Fruit fly (Drosophila melanogaster) whole organism, embryonic: ENCODE results near the gene CG14694.
A peak's percentile ranks its signal among the peaks of the same experiment; 100 is the strongest.

Experiments used
- Aef1 ChIP-seq: fragments of 200-800 bp; sonication (Bioruptor generic); IDR thresholded peaks from 3 replicates; pipeline ENCODE4 v1.3.6; 2022; ENCODE audit warnings: missing biosample characterization, missing genetic modification characterization
- CG10543 ChIP-seq: fragments of 200-800 bp; sonication (Bioruptor generic); optimal IDR thresholded peaks from 3 replicates; lab custom pipeline; 2017; ENCODE audit warnings: missing biosample characterization, mild to moderate bottlenecking, missing genetic modification characterization, moderate library complexity
- CG10654 ChIP-seq: fragments of 200-800 bp; sonication (Bioruptor generic); optimal IDR thresholded peaks from 2 replicates; lab custom pipeline; 2016; ENCODE audit warnings: missing biosample characterization, missing genetic modification characterization
- CG11247 ChIP-seq: fragments of 200-800 bp; sonication (Bioruptor generic); IDR thresholded peaks from 2 replicates; pipeline ENCODE4 v1.3.6; 2022; ENCODE audit warnings: missing biosample characterization, missing genetic modification characterization
- CG13287 ChIP-seq: fragments of 200-800 bp; sonication (Bioruptor generic); IDR thresholded peaks from 2 replicates; pipeline ENCODE4 v1.3.6; 2022; ENCODE audit warnings: missing biosample characterization, missing genetic modification characterization; ENCODE audit not compliant: partially characterized antibody
- CG13775 ChIP-seq: fragments of 200-800 bp; sonication (Bioruptor generic); optimal IDR thresholded peaks from 3 replicates; lab custom pipeline; 2017; ENCODE audit warnings: missing biosample characterization, mild to moderate bottlenecking, missing genetic modification characterization
- CG14014 ChIP-seq: fragments of 200-800 bp; sonication (Bioruptor generic); IDR thresholded peaks from 2 replicates; pipeline ENCODE4 v1.3.6; 2022; ENCODE audit warnings: missing biosample characterization, missing genetic modification characterization
- CG14050 ChIP-seq: fragments of 200-800 bp; sonication (Bioruptor generic); IDR thresholded peaks from 3 replicates; pipeline ENCODE4 v1.3.6; 2022; ENCODE audit warnings: missing biosample characterization, missing genetic modification characterization
- CG14667 ChIP-seq: fragments of 200-800 bp; sonication (Bioruptor generic); IDR thresholded peaks from 2 replicates; pipeline ENCODE4 v1.3.6; 2022; ENCODE audit warnings: missing biosample characterization, missing genetic modification characterization
- CG14860 ChIP-seq: fragments of 200-800 bp; sonication (Bioruptor generic); IDR thresholded peaks from 3 replicates; pipeline ENCODE4 v1.3.6; 2022; ENCODE audit warnings: missing biosample characterization, missing genetic modification characterization; ENCODE audit not compliant: partially characterized antibody
- CG1529 ChIP-seq: fragments of 200-800 bp; sonication (Bioruptor generic); optimal IDR thresholded peaks from 3 replicates; lab custom pipeline; 2018; ENCODE audit warnings: missing biosample characterization, missing genetic modification characterization
- CG15514 ChIP-seq: fragments of 200-800 bp; sonication (Bioruptor generic); optimal IDR thresholded peaks from 3 replicates; lab custom pipeline; 2017; ENCODE audit warnings: missing biosample characterization, missing genetic modification characterization, mild to moderate bottlenecking, moderate library complexity, missing genetic modification reagents
- CG15696 ChIP-seq: fragments of 200-800 bp; sonication (Bioruptor generic); optimal IDR thresholded peaks from 2 replicates; lab custom pipeline; 2019; ENCODE audit warnings: missing biosample characterization, mild to moderate bottlenecking, missing genetic modification characterization, moderate library complexity
- CG17359 ChIP-seq: fragments of 200-800 bp; sonication (Bioruptor generic); optimal IDR thresholded peaks from 3 replicates; lab custom pipeline; 2018; ENCODE audit warnings: missing biosample characterization, mild to moderate bottlenecking, missing genetic modification characterization, moderate library complexity
- CG17385 ChIP-seq: fragments of 200-800 bp; sonication (Bioruptor generic); optimal IDR thresholded peaks from 3 replicates; lab custom pipeline; 2018; ENCODE audit warnings: missing biosample characterization, mild to moderate bottlenecking, missing genetic modification characterization
- CG2120 ChIP-seq: fragments of 200-800 bp; sonication (Bioruptor generic); optimal IDR thresholded peaks from 3 replicates; lab custom pipeline; 2016; ENCODE audit warnings: missing biosample characterization, missing genetic modification characterization
- CG3726 ChIP-seq: fragments of 200-800 bp; sonication (Bioruptor generic); IDR thresholded peaks from 3 replicates; pipeline ENCODE4, ENCODE4 v1.3.6; 2022; ENCODE audit warnings: missing biosample characterization, missing genetic modification characterization
- CG4360 ChIP-seq: fragments of 200-800 bp; sonication (Bioruptor generic); IDR thresholded peaks from 2 replicates; pipeline ENCODE4 v1.3.6; 2022; ENCODE audit warnings: missing biosample characterization, missing genetic modification characterization
- CG6175 ChIP-seq: fragments of 200-800 bp; sonication (Bioruptor generic); IDR thresholded peaks from 3 replicates; pipeline ENCODE4 v1.3.6; 2022; ENCODE audit warnings: missing biosample characterization, missing genetic modification characterization
- CG7786 ChIP-seq: fragments of 200-800 bp; sonication (Bioruptor generic); optimal IDR thresholded peaks from 2 replicates; lab custom pipeline; 2016; ENCODE audit warnings: missing biosample characterization, missing genetic modification characterization
- CG7963 ChIP-seq: fragments of 200-800 bp; sonication (Bioruptor generic); IDR thresholded peaks from 3 replicates; pipeline ENCODE4 v1.3.6; 2022; ENCODE audit warnings: missing biosample characterization, missing genetic modification characterization; ENCODE audit not compliant: partially characterized antibody
- CG9817 ChIP-seq: fragments of 200-800 bp; sonication (Bioruptor generic); optimal IDR thresholded peaks from 2 replicates; lab custom pipeline; 2018; ENCODE audit warnings: missing biosample characterization, mild to moderate bottlenecking, missing genetic modification characterization, moderate library complexity
- Dref ChIP-seq: fragments of 200-800 bp; sonication (Bioruptor generic); IDR thresholded peaks from 2 replicates; pipeline ENCODE4 v1.3.6; 2022; ENCODE audit warnings: missing biosample characterization, missing genetic modification characterization
- E2f2 ChIP-seq: fragments of 200-800 bp; sonication (Bioruptor generic); IDR thresholded peaks from 2 replicates; pipeline ENCODE4 v1.3.6; 2022; ENCODE audit warnings: missing biosample characterization, missing genetic modification characterization
- Fer1 ChIP-seq: fragments of 200-800 bp; sonication (Bioruptor generic); optimal IDR thresholded peaks from 2 replicates; lab custom pipeline; 2017; ENCODE audit warnings: missing biosample characterization, mild to moderate bottlenecking, missing genetic modification characterization
- HLH3B ChIP-seq: fragments of 200-800 bp; sonication (Bioruptor generic); IDR thresholded peaks from 2 replicates; pipeline ENCODE4 v1.3.6; 2022; ENCODE audit warnings: missing biosample characterization, missing genetic modification characterization
- Mrtf ChIP-seq: fragments of 200-800 bp; sonication (Bioruptor generic); IDR thresholded peaks from 3 replicates; pipeline ENCODE4 v1.3.6; 2022; ENCODE audit warnings: missing biosample characterization, missing genetic modification characterization
- Sox102F ChIP-seq: fragments of 200-800 bp; sonication (Bioruptor generic); optimal IDR thresholded peaks from 2 replicates; lab custom pipeline; 2018; ENCODE audit warnings: missing biosample characterization, mild to moderate bottlenecking, missing genetic modification characterization, moderate library complexity
- Trl ChIP-seq, 3 experiments: fragments of >200 bp in 2 of 3; fragments of 200-800 bp in 1 of 3; sonication (Bioruptor generic) in 1 of 3; optimal IDR thresholded peaks; 2 replicates in 1 of 3; 3 replicates in 2 of 3; lab custom pipeline; 2016 to 2017; ENCODE audit warnings: missing biosample characterization in 1 of 3, missing genetic modification characterization in 1 of 3
- YL-1 ChIP-seq: fragments of 200-800 bp; sonication (Bioruptor generic); optimal IDR thresholded peaks from 3 replicates; lab custom pipeline; 2017; ENCODE audit warnings: missing biosample characterization, mild to moderate bottlenecking, missing genetic modification characterization
- al ChIP-seq: fragments of 200-800 bp; sonication (Bioruptor generic); IDR thresholded peaks from 2 replicates; pipeline ENCODE4 v1.3.6; 2022; ENCODE audit warnings: missing biosample characterization, missing genetic modification characterization
- ato ChIP-seq: fragments of 200-800 bp; sonication (Bioruptor generic); IDR thresholded peaks from 2 replicates; pipeline ENCODE4 v1.3.6; 2022; ENCODE audit warnings: missing biosample characterization, missing genetic modification characterization; ENCODE audit not compliant: partially characterized antibody
- caup ChIP-seq: fragments of 200-800 bp; sonication (Bioruptor generic); optimal IDR thresholded peaks from 3 replicates; lab custom pipeline; 2017; ENCODE audit warnings: missing biosample characterization, mild to moderate bottlenecking, missing genetic modification characterization, moderate library complexity; ENCODE audit not compliant: severe bottlenecking
- croc ChIP-seq: fragments of 200-800 bp; sonication (Bioruptor generic); conservative IDR thresholded peaks from 3 replicates; pipeline ENCODE4 v1.3.6; 2022; ENCODE audit warnings: missing biosample characterization, missing genetic modification characterization
- da ChIP-seq: fragments of 200-800 bp; sonication (Bioruptor generic); optimal IDR thresholded peaks from 2 replicates; lab custom pipeline; 2016; ENCODE audit warnings: missing biosample characterization, missing genetic modification characterization
- dysf ChIP-seq: fragments of 200-800 bp; sonication (Bioruptor generic); IDR thresholded peaks from 3 replicates; pipeline ENCODE4 v1.3.6; 2022; ENCODE audit warnings: missing biosample characterization, missing genetic modification characterization
- eve ChIP-seq, 2 experiments: fragments of >200 bp; optimal IDR thresholded peaks; 2 replicates each; lab custom pipeline; 2017; ENCODE audit warnings: missing biosample characterization in 2 of 2, missing genetic modification characterization in 2 of 2
- exex ChIP-seq: fragments of 200-800 bp; sonication (Bioruptor generic); optimal IDR thresholded peaks from 4 replicates; lab custom pipeline; 2018; ENCODE audit warnings: missing biosample characterization, mild to moderate bottlenecking, missing genetic modification characterization, moderate library complexity
- fd3F ChIP-seq: fragments of 200-800 bp; sonication (Bioruptor generic); optimal IDR thresholded peaks from 2 replicates; lab custom pipeline; 2018; ENCODE audit warnings: missing biosample characterization, mild to moderate bottlenecking, missing genetic modification characterization, moderate library complexity
- ftz-f1 ChIP-seq: fragments of 200-800 bp; sonication (Bioruptor generic); optimal IDR thresholded peaks from 2 replicates; lab custom pipeline; 2016; ENCODE audit warnings: missing biosample characterization, missing genetic modification characterization
- gsb-n ChIP-seq: fragments of 200-800 bp; sonication (Bioruptor generic); optimal IDR thresholded peaks from 3 replicates; lab custom pipeline; 2018; ENCODE audit warnings: missing biosample characterization, mild to moderate bottlenecking, missing genetic modification characterization
- hbn ChIP-seq: fragments of 200-800 bp; sonication (Bioruptor generic); IDR thresholded peaks from 2 replicates; pipeline ENCODE4 v1.3.6; 2022; ENCODE audit warnings: missing biosample characterization, missing genetic modification characterization; ENCODE audit not compliant: partially characterized antibody
- hth ChIP-seq: fragments of >200 bp; optimal IDR thresholded peaks from 2 replicates; lab custom pipeline; 2017; ENCODE audit warnings: inconsistent platforms
- lmd ChIP-seq: fragments of 200-800 bp; sonication (Bioruptor generic); IDR thresholded peaks from 2 replicates; pipeline ENCODE4 v1.3.6; 2022; ENCODE audit warnings: missing biosample characterization, missing genetic modification characterization
- lola ChIP-seq, 3 experiments: fragments of >200 bp in 2 of 3; fragments of 200-800 bp in 1 of 3; sonication (Bioruptor generic) in 1 of 3; optimal IDR thresholded peaks; 2 replicates each; lab custom pipeline; 2017 to 2019; ENCODE audit warnings: missing biosample characterization in 3 of 3, missing genetic modification characterization in 3 of 3, mild to moderate bottlenecking in 1 of 3, moderate library complexity in 1 of 3
- shn ChIP-seq: fragments of 200-800 bp; sonication (Bioruptor generic); optimal IDR thresholded peaks from 3 replicates; lab custom pipeline; 2016; ENCODE audit warnings: missing biosample characterization, missing genetic modification characterization
- sisA ChIP-seq: fragments of 200-800 bp; sonication (Bioruptor generic); IDR thresholded peaks from 2 replicates; pipeline ENCODE4 v1.3.6; 2022; ENCODE audit warnings: missing biosample characterization, missing genetic modification characterization
- stwl ChIP-seq: fragments of 200-800 bp; sonication (Bioruptor generic); optimal IDR thresholded peaks from 3 replicates; lab custom pipeline; 2018; ENCODE audit warnings: missing biosample characterization, mild to moderate bottlenecking, missing genetic modification characterization, moderate library complexity
- unc-4 ChIP-seq: fragments of 200-800 bp; sonication (Bioruptor generic); IDR thresholded peaks from 2 replicates; pipeline ENCODE4 v1.3.6; 2022; ENCODE audit warnings: missing biosample characterization, missing genetic modification characterization; ENCODE audit not compliant: partially characterized antibody

The CG14694 gene

dm6 chr3R:10885422-10886081, 25.9 kb upstream of the CG14694 start, which contains the start of gene Leash (continued):
- TF ChIP-seq dysf (GFP tag; lab: Robert Waterston, UW) (no peak; the same call in 2 of the 3 replicates), caup (GFP tag; lab: Kevin White, UChicago) (no peak), CG6175 (GFP tag; lab: Robert Waterston, UW) (0 out of 3 replicates have a peak, but pooled peaks have one; percentile 41), CG4360 (GFP tag; lab: Robert Waterston, UW) (peak; percentile 73), lmd (GFP tag; lab: Robert Waterston, UW) (no peak), CG7963 (GFP tag; lab: Robert Waterston, UW) (no peak), eve (GFP tag; optimal IDR thresholded peaks at IDR 0.05; lab: Kevin White, UChicago) (no peak), CG14667 (no peak), shn (GFP tag; lab: Kevin White, UChicago) (no peak), ftz-f1 (no peak), HLH3B (GFP tag; lab: Robert Waterston, UW) (no peak), YL-1 (GFP tag; lab: Kevin White, UChicago) (peak; percentile 16), CG14014 (GFP tag; lab: Robert Waterston, UW) (no peak), E2f2 (GFP tag; lab: Robert Waterston, UW) (peak; percentile 81), unc-4 (GFP tag; lab: Robert Waterston, UW) (peak; percentile 60; the same call in 1 of the 2 replicates), exex (tag; lab: Kevin White, UChicago) (no peak), CG17385 (GFP tag; lab: Kevin White, UChicago) (no peak), Mrtf (no peak), croc (no peak), gsb-n (no peak), CG10654 (GFP tag; lab: Kevin White, UChicago) (no peak), CG15514 (GFP tag; lab: Kevin White, UChicago) (peak; percentile 44), sisA (GFP tag; lab: Robert Waterston, UW) (no peak), fd3F (GFP tag; lab: Kevin White, UChicago) (no peak), CG15696 (tag; lab: Kevin White, UChicago) (no peak), stwl (tag; lab: Kevin White, UChicago) (no peak), CG1529 (GFP tag; lab: Kevin White, UChicago) (no peak), CG17359 (tag; lab: Kevin White, UChicago) (no peak), CG14860 (GFP tag; lab: Robert Waterston, UW) (no peak), CG9817 (tag; lab: Kevin White, UChicago) (no peak), Fer1 (peak; percentile 10), Aef1 (GFP tag; lab: Robert Waterston, UW) (peak; percentile 27; the same call in 1 of the 3 replicates), CG10543 (GFP tag; lab: Kevin White, UChicago) (no peak), CG13287 (peak; percentile 56), lola (GFP tag; optimal IDR thresholded peaks at IDR 0.05; lab: Kevin White, UChicago) (no peak), CG7786 (GFP tag; lab: Kevin White, UChicago) (no peak), hbn (peak; percentile 60; the same call in 1 of the 2 replicates), CG11247 (GFP tag; lab: Robert Waterston, UW) (no peak), hth (lab: Kevin White, UChicago) (no peak), ato (GFP tag; lab: Robert Waterston, UW) (peak; percentile 31; the same call in 1 of the 2 replicates), da (GFP tag; lab: Kevin White, UChicago) (no peak), al (GFP tag; lab: Robert Waterston, UW) (no peak), Dref (GFP tag; lab: Robert Waterston, UW) (peak; percentile 67), CG14050 (GFP tag; lab: Robert Waterston, UW) (no peak), Sox102F (GFP tag; lab: Kevin White, UChicago) (no peak), CG2120 (GFP tag; lab: Kevin White, UChicago) (no peak), CG13775 (no peak), Trl (optimal IDR thresholded peaks at IDR 0.05; lab: Kevin White, UChicago) (peak; percentile 53 to 61), Trl (GFP tag; optimal IDR thresholded peaks at IDR 0.05; lab: Kevin White, UChicago) (peak; percentile 19), CG3726 (GFP tag; lab: Robert Waterston, UW) (no peak)
